Worm (Caenorhabditis elegans) whole organism, L2 larva: ENCODE measurements around the gene cest-10.

Experiments
- R02D3.7 ChIP-seq: fragments of 150-350 bp; optimal IDR thresholded peaks from 2 replicates; lab custom pipeline; 2014; ENCODE audit warnings: missing biosample characterization, missing genetic modification characterization
- ama-1 ChIP-seq: fragments of 150-350 bp; optimal IDR thresholded peaks from 2 replicates; lab custom pipeline; 2018; ENCODE audit warnings: inconsistent platforms
- blmp-1 ChIP-seq: sonication (generic microtip); optimal IDR thresholded peaks from 2 replicates; lab custom pipeline; 2017; ENCODE audit warnings: missing genetic modification characterization, mild to moderate bottlenecking, missing compliant biosample characterization, antibody characterized with exemption, moderate library complexity; ENCODE audit not compliant: insufficient read depth
- dmd-4 ChIP-seq: sonication (generic microtip); optimal IDR thresholded peaks from 2 replicates; lab custom pipeline; 2017; ENCODE audit warnings: missing biosample characterization, missing genetic modification characterization
- gmeb-1 ChIP-seq: fragments of 150-350 bp; optimal IDR thresholded peaks from 2 replicates; lab custom pipeline; 2014; ENCODE audit warnings: missing biosample characterization, missing genetic modification characterization
- nhr-11 ChIP-seq: fragments of 150-350 bp; optimal IDR thresholded peaks from 2 replicates; lab custom pipeline; 2014; ENCODE audit warnings: missing biosample characterization, missing genetic modification characterization
- nhr-237 ChIP-seq: fragments of 150-350 bp; optimal IDR thresholded peaks from 2 replicates; lab custom pipeline; 2014; ENCODE audit warnings: missing biosample characterization, missing genetic modification characterization
- unc-55 ChIP-seq: fragments of 150-350 bp; sonication (generic microtip); optimal IDR thresholded peaks from 3 replicates; lab custom pipeline; 2014; ENCODE audit warnings: missing biosample characterization, missing genetic modification reagents, missing genetic modification characterization
- unc-62 ChIP-seq: fragments of 150-350 bp; optimal IDR thresholded peaks from 2 replicates; lab custom pipeline; 2014; ENCODE audit warnings: missing biosample characterization, missing genetic modification reagents, missing genetic modification characterization
- zag-1 ChIP-seq: fragments of 150-350 bp; optimal IDR thresholded peaks from 2 replicates; lab custom pipeline; 2014; ENCODE audit warnings: missing biosample characterization, missing genetic modification characterization

DNA sequence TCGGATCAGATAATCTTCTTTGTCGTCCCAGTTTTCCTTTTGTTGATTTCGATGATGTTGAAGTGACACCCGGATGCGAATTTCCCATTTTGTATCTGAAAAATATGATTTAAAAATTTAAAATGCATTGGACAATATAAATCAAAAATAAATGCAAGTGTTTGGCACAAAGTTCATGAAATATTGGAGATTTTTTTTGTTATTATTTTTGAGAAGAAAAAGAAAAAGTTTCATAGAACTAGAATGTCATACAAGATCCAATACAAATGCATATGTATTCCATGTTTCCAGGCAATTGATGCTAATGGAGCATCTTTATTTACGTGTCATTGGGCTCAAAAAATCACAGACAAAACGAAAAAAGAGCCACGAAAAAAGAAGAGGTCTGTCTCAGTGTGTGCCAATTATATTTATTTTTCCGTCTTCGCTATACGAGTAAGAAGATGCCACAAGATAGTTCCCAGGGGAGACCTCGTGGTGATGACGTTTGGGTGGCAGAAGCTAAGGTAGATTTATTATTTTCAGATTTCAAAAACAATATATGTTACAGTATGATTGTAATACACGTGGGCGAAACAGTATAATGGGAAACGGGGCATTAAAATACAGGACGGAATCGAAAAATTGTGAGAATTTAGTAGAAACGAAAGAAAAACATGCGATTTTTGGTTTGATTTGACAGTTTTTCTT is 39.2 kb downstream of the cest-10 start, which contains the start of the genes glb-23 and R13A1.1:
- TF ChIP-seq gmeb-1 (tag; lab: Kevin White, UChicago) (no peak), unc-55 (GFP tag; lab: Kevin White, UChicago) (no peak), blmp-1 (no peak), zag-1 (tag; lab: Kevin White, UChicago) (no peak), R02D3.7 (tag; lab: Kevin White, UChicago) (no peak), dmd-4 (no peak), nhr-237 (no peak), ama-1 (lab: Kevin White, UChicago) (no peak), nhr-11 (tag; lab: Kevin White, UChicago) (no peak), unc-62 (GFP tag; lab: Kevin White, UChicago) (no peak)
